Fruit fly (Drosophila melanogaster) whole organism: ENCODE data around the gene Mal-B2.

Source experiments
- CG8478 ChIP-seq: fragments of >200 bp; optimal IDR thresholded peaks from 2 replicates; lab custom pipeline; 2018; ENCODE audit warnings: inconsistent platforms
- Dll ChIP-seq: fragments of >200 bp; optimal IDR thresholded peaks from 2 replicates; lab custom pipeline; 2017
- EcR ChIP-seq, 2 experiments: fragments of >200 bp; optimal IDR thresholded peaks; 2 replicates each; lab custom pipeline; 2017; ENCODE audit warnings: missing biosample characterization in 2 of 2, missing genetic modification characterization in 2 of 2, missing genetic modification reagents in 2 of 2
- pan ChIP-seq: fragments of >200 bp; optimal IDR thresholded peaks from 2 replicates; lab custom pipeline; 2017
- psq ChIP-seq: fragments of >200 bp; optimal IDR thresholded peaks from 2 replicates; lab custom pipeline; 2017
- usp ChIP-seq: fragments of >200 bp; optimal IDR thresholded peaks from 2 replicates; lab custom pipeline; 2017; ENCODE audit warnings: missing biosample characterization, missing genetic modification characterization, mixed read lengths

Mal-B2 gene

dm6 chr2L:11844278-11844677 is 5.5 kb upstream of the Mal-B2 start:
- TF ChIP-seq pan (lab: Kevin White, UChicago) (no peak), Dll (lab: Kevin White, UChicago) (no peak), usp (GFP tag; lab: Kevin White, UChicago) (no peak), CG8478 (lab: Kevin White, UChicago) (no peak), EcR (GFP tag; optimal IDR thresholded peaks at IDR 0.05; lab: Kevin White, UChicago) (no peak), psq (no peak)

- TF ChIP-seq EcR (GFP tag; optimal IDR thresholded peaks at IDR 0.05; lab: Kevin White, UChicago) (no peak), CG8478 (lab: Kevin White, UChicago) (no peak), pan (lab: Kevin White, UChicago) (no peak), psq (no peak)
These were observed 4.5 kb upstream of the Mal-B2 start for dm6 chr2L:11845159-11845788.

- TF ChIP-seq Dll (lab: Kevin White, UChicago) (no peak), CG8478 (lab: Kevin White, UChicago) (no peak), psq (no peak)
These were observed 2.8 kb upstream of the Mal-B2 start, which contains the start of gene Mal-B1 for dm6 chr2L:11846926-11847325. TSS of gene Mal-B1 (plus strand) at chr2L:11847226.

- TF ChIP-seq Dll (lab: Kevin White, UChicago) (no peak), pan (lab: Kevin White, UChicago) (no peak), psq (no peak), CG8478 (lab: Kevin White, UChicago) (no peak), usp (GFP tag; lab: Kevin White, UChicago) (no peak), EcR (GFP tag; optimal IDR thresholded peaks at IDR 0.05; lab: Kevin White, UChicago) (no peak)
These were observed 3.4 kb downstream of the Mal-B2 start, which contains the start of gene CG42751 for dm6 chr2L:11853130-11853529. TSS of gene CG42751 (plus strand) at chr2L:11853430.

dm6 chr2L:11870867-11871452 is 21.2 kb downstream of the Mal-B2 start:
- TF ChIP-seq usp (GFP tag; lab: Kevin White, UChicago) (no peak), CG8478 (lab: Kevin White, UChicago) (no peak), pan (lab: Kevin White, UChicago) (peak; percentile 76)

- TF ChIP-seq usp (GFP tag; lab: Kevin White, UChicago) (no peak), EcR (GFP tag; optimal IDR thresholded peaks at IDR 0.05; lab: Kevin White, UChicago) (no peak), psq (no peak), Dll (lab: Kevin White, UChicago) (no peak), pan (lab: Kevin White, UChicago) (no peak), CG8478 (lab: Kevin White, UChicago) (no peak)
These were observed 24.5 kb downstream of the Mal-B2 start for dm6 chr2L:11874232-11874765.

- no peak for TF ChIP-seq EcR (GFP tag; optimal IDR thresholded peaks at IDR 0.05; lab: Kevin White, UChicago)
- no peak for TF ChIP-seq psq
- no peak for TF ChIP-seq CG8478 (lab: Kevin White, UChicago)
- TF ChIP-seq Dll (lab: Kevin White, UChicago), result no peak
- TF ChIP-seq usp (GFP tag; lab: Kevin White, UChicago), result no peak
- no peak for TF ChIP-seq pan (lab: Kevin White, UChicago)
These were observed 25.1 kb downstream of the Mal-B2 start for dm6 chr2L:11874890-11875289.

- TF ChIP-seq psq, result no peak
- TF ChIP-seq Dll (lab: Kevin White, UChicago), result no peak
- no peak for TF ChIP-seq usp (GFP tag; lab: Kevin White, UChicago)
- no peak for TF ChIP-seq CG8478 (lab: Kevin White, UChicago)
- TF ChIP-seq pan (lab: Kevin White, UChicago), result no peak
- TF ChIP-seq EcR (GFP tag; optimal IDR thresholded peaks at IDR 0.05; lab: Kevin White, UChicago), result no peak
These were observed 29.1 kb downstream of the Mal-B2 start for dm6 chr2L:11878812-11879328.

dm6 chr2L:11893269-11893668 is 43.5 kb downstream of the Mal-B2 start:
- TF ChIP-seq pan (lab: Kevin White, UChicago) (no peak), Dll (lab: Kevin White, UChicago) (no peak), psq (no peak), CG8478 (lab: Kevin White, UChicago) (no peak), EcR (GFP tag; optimal IDR thresholded peaks at IDR 0.05; lab: Kevin White, UChicago) (no peak), usp (GFP tag; lab: Kevin White, UChicago) (no peak)
